Worm (Caenorhabditis elegans) whole organism, young adult: Measurements from ENCODE around the gene cyb-3.

Source experiments
- F39B2.1 ChIP-seq: fragments of 200-800 bp; sonication (Bioruptor generic); IDR thresholded peaks from 2 replicates; pipeline ENCODE4 v1.3.6; 2022; ENCODE audit warnings: missing genetic modification reagents, missing genetic modification characterization, missing compliant biosample characterization
- K11D2.4 ChIP-seq: fragments of 200-800 bp; sonication (Bioruptor generic); IDR thresholded peaks from 2 replicates; pipeline ENCODE4 v1.3.6; 2022; ENCODE audit warnings: missing genetic modification reagents, missing genetic modification characterization, missing compliant biosample characterization
- T07F8.4 ChIP-seq: sonication (generic microtip); optimal IDR thresholded peaks from 2 replicates; lab custom pipeline; 2016; ENCODE audit warnings: mild to moderate bottlenecking, missing genetic modification characterization, moderate library complexity, missing compliant biosample characterization
- bed-1 ChIP-seq: fragments of 200-800 bp; sonication (Bioruptor generic); IDR thresholded peaks from 2 replicates; pipeline ENCODE4 v1.3.6; 2022; ENCODE audit warnings: missing genetic modification reagents, missing genetic modification characterization, missing compliant biosample characterization
- ekl-4 ChIP-seq: fragments of 200-800 bp; sonication (Bioruptor generic); IDR thresholded peaks from 2 replicates; pipeline ENCODE4 v1.3.6; 2022; ENCODE audit warnings: missing genetic modification reagents, missing genetic modification characterization, missing compliant biosample characterization
- lag-1 ChIP-seq: fragments of 200-800 bp; sonication (Bioruptor generic); IDR thresholded peaks from 2 replicates; pipeline ENCODE4 v1.3.6; 2022; ENCODE audit warnings: missing genetic modification reagents, missing genetic modification characterization, missing compliant biosample characterization
- mcd-1 ChIP-seq: fragments of 200-800 bp; sonication (Bioruptor generic); IDR thresholded peaks from 2 replicates; pipeline ENCODE4 v1.3.6; 2022; ENCODE audit warnings: missing genetic modification reagents, missing genetic modification characterization, missing compliant biosample characterization
- nfya-1 ChIP-seq: sonication (generic microtip); optimal IDR thresholded peaks from 2 replicates; lab custom pipeline; 2017; ENCODE audit warnings: antibody characterized with exemption, missing compliant biosample characterization, missing genetic modification characterization, borderline replicate concordance; ENCODE audit not compliant: insufficient read depth
- nhr-120 ChIP-seq: fragments of 200-800 bp; sonication (Bioruptor generic); IDR thresholded peaks from 2 replicates; pipeline ENCODE4 v1.3.6; 2022; ENCODE audit warnings: missing genetic modification characterization, missing compliant biosample characterization
- nhr-90 ChIP-seq: sonication (generic microtip); optimal IDR thresholded peaks from 2 replicates; lab custom pipeline; 2016; ENCODE audit warnings: missing genotype, mild to moderate bottlenecking, missing genetic modification characterization, missing compliant biosample characterization
- repo-1 ChIP-seq: sonication (generic microtip); optimal IDR thresholded peaks from 2 replicates; lab custom pipeline; 2017; ENCODE audit warnings: mild to moderate bottlenecking, missing genetic modification characterization, missing compliant biosample characterization
- tbx-9 ChIP-seq: sonication (generic microtip); optimal IDR thresholded peaks from 2 replicates; lab custom pipeline; 2016; ENCODE audit warnings: borderline replicate concordance, missing genetic modification characterization, inconsistent platforms, missing compliant biosample characterization
- ztf-25 ChIP-seq: fragments of 200-800 bp; sonication (Bioruptor generic); IDR thresholded peaks from 2 replicates; pipeline ENCODE4 v1.3.6; 2022; ENCODE audit warnings: missing genetic modification reagents, missing genetic modification characterization, missing compliant biosample characterization

DNA sequence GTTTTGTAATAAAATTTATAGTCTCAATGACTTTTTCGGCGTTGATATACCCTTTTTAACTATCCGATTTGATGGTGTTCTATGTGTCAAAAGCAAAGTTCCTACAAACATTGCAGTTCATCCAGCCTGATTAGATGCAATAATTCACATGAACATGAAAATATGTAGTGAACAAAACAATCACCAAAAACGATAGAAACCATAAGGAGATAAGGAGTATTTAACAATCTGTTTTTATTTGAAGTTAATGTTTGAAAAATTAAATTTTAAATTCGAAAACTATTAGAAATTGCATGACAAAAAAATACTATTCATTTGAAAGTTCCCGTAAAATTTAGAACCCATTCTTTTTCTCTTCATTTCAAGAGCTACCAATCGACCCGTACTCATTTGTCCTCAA is 31.4 kb downstream of the cyb-3 start, which contains the start of gene fbxa-209:
- TF ChIP-seq ekl-4 (no peak), lag-1 (GFP tag; lab: Robert Waterston, UW) (no peak), bed-1 (GFP tag; lab: Robert Waterston, UW) (no peak), repo-1 (tag; lab: Kevin White, UChicago) (no peak), T07F8.4 (tag; lab: Kevin White, UChicago) (no peak), mcd-1 (GFP tag; lab: Robert Waterston, UW) (no peak), K11D2.4 (GFP tag; lab: Robert Waterston, UW) (no peak), ztf-25 (GFP tag; lab: Robert Waterston, UW) (no peak), nfya-1 (no peak), F39B2.1 (GFP tag; lab: Robert Waterston, UW) (no peak), tbx-9 (tag; lab: Kevin White, UChicago) (no peak), nhr-120 (GFP tag; lab: Robert Waterston, UW) (no peak), nhr-90 (tag; lab: Kevin White, UChicago) (no peak)
